Fruit fly (Drosophila melanogaster): ENCODE data around the gene VhaSFD.

DNA sequence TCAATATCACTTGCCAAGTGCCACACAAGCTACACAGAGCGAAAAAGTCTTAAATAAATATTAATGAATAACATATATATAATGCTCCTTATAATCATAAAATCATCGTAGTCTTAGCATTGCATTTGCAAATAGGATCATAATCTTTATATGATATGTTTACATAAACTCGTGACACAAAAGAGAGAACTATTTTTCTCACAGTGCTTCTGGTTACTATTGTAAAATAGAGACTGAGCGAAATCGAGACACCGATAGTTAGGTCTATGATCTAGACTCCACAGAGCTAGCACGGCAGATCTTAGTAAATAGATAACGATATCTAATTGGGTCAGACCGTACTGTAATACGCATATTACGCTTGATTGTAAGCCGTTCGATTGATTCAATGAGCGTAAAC lies 17.9 kb downstream of the VhaSFD start:
- TF ChIP-seq pan (optimal IDR thresholded peaks at IDR 0.05): no peak
- TF ChIP-seq CG8478 (optimal IDR thresholded peaks at IDR 0.05): no peak
- no peak for TF ChIP-seq usp (GFP tag; optimal IDR thresholded peaks at IDR 0.05)
- no peak for TF ChIP-seq psq (optimal IDR thresholded peaks at IDR 0.05)
- no peak for TF ChIP-seq Dll (optimal IDR thresholded peaks at IDR 0.05)

Data from whole organism.